4 fruit fly cellular contexts compared by ENCODE assay signal in genomic region chr3L:6925843-6926242, dm6.
TF ChIP-seq lines count a peak whose summit lies in the region.

No protein-coding gene starts in this region.

- peak; percentile 48 for TF ChIP-seq CTCF in whole organism, embryonic (GFP tag; optimal IDR thresholded peaks at IDR 0.05; lab: Kevin White, UChicago)

TF ChIP-seq in whole organism, embryonic, 481 proteins besides CTCF, POLR2A, EP300 and RAD21 (continues in another document):
- peak; percentile 62 for TF ChIP-seq ci (GFP tag; IDR thresholded peaks at IDR 0.05; lab: Robert Waterston, UW)
- TF ChIP-seq Ets65A (GFP tag; lab: Kevin White, UChicago): no peak
- TF ChIP-seq CG8290 (GFP tag; optimal IDR thresholded peaks at IDR 0.05; lab: Kevin White, UChicago): peak; percentile 8
- TF ChIP-seq CG8290 (tag; optimal IDR thresholded peaks at IDR 0.05; lab: Kevin White, UChicago): peak; percentile 4 to 5
- TF ChIP-seq CG8478 (optimal IDR thresholded peaks at IDR 0.05; lab: Kevin White, UChicago): peak; percentile 11
- no peak for TF ChIP-seq prd (optimal IDR thresholded peaks at IDR 0.05; lab: Kevin White, UChicago)
- 0 out of 3 replicates have a peak, but pooled peaks have one; percentile 7 for TF ChIP-seq prd (GFP tag; IDR thresholded peaks at IDR 0.05; lab: Robert Waterston, UW)
- TF ChIP-seq CG10431 (GFP tag; optimal IDR thresholded peaks at IDR 0.05; lab: Kevin White, UChicago): peak; percentile 26
- TF ChIP-seq Nf-YC (tag; optimal IDR thresholded peaks at IDR 0.05; lab: Kevin White, UChicago): peak; percentile 79
- TF ChIP-seq bigmax (GFP tag; optimal IDR thresholded peaks at IDR 0.05; lab: Kevin White, UChicago): no peak
- peak; percentile 69 for TF ChIP-seq Deaf1 (tag; optimal IDR thresholded peaks at IDR 0.05; lab: Kevin White, UChicago)
- no peak for TF ChIP-seq eyg (GFP tag; optimal IDR thresholded peaks at IDR 0.05; lab: Kevin White, UChicago)
- 0 out of 2 replicates have a peak, but pooled peaks have one; percentile 31 for TF ChIP-seq CG10959 (GFP tag; IDR thresholded peaks at IDR 0.05; lab: Robert Waterston, UW)
- 0 out of 2 replicates have a peak, but pooled peaks have one; percentile 10 for TF ChIP-seq Awh (GFP tag; IDR thresholded peaks at IDR 0.05; lab: Robert Waterston, UW)
- TF ChIP-seq Bteb2 (GFP tag; optimal IDR thresholded peaks at IDR 0.05; lab: Kevin White, UChicago): no peak
- 0 out of 3 replicates have a peak, but pooled peaks have one; percentile 40 for TF ChIP-seq Opbp (GFP tag; IDR thresholded peaks at IDR 0.05; lab: Robert Waterston, UW; ENCODE audit: partially characterized antibody)
- TF ChIP-seq nau (GFP tag; optimal IDR thresholded peaks at IDR 0.05; lab: Kevin White, UChicago): no peak
- no peak for TF ChIP-seq Elba2 (GFP tag; optimal IDR thresholded peaks at IDR 0.05; lab: Kevin White, UChicago)
- TF ChIP-seq stwl (tag; optimal IDR thresholded peaks at IDR 0.05; lab: Kevin White, UChicago): peak; percentile 39
- no peak for TF ChIP-seq amos (GFP tag; IDR thresholded peaks at IDR 0.05; lab: Robert Waterston, UW; ENCODE audit: partially characterized antibody)
- 0 out of 4 replicates have a peak, but pooled peaks have one; percentile 35 for TF ChIP-seq chinmo (GFP tag; IDR thresholded peaks at IDR 0.05; lab: Robert Waterston, UW; ENCODE audit: partially characterized antibody)

TF ChIP-seq in whole organism, prepupa, 60 proteins besides CTCF, POLR2A, EP300 and RAD21:
- no peak for TF ChIP-seq fd85E (GFP tag; optimal IDR thresholded peaks at IDR 0.05; lab: Kevin White, UChicago)
- peak; percentile 48 for TF ChIP-seq Eip78C (GFP tag; lab: Kevin White, UChicago)

TF ChIP-seq in whole organism, pupa, 21 proteins besides CTCF, POLR2A, EP300 and RAD21:
- no peak for TF ChIP-seq CG8159 (tag; optimal IDR thresholded peaks at IDR 0.05; lab: Kevin White, UChicago)
- TF ChIP-seq CG4496 (GFP tag; IDR thresholded peaks at IDR 0.05; lab: Robert Waterston, UW): peak; percentile 67; the same call in 2 of the 3 replicates
- TF ChIP-seq CG10348 (GFP tag; IDR thresholded peaks at IDR 0.05; lab: Robert Waterston, UW): no peak

TF ChIP-seq in whole organism, wandering third instar larva, 38 proteins besides CTCF, POLR2A, EP300 and RAD21:
- no peak for TF ChIP-seq woc (GFP tag; optimal IDR thresholded peaks at IDR 0.05; lab: Kevin White, UChicago)
- no peak for TF ChIP-seq CrebA (GFP tag; optimal IDR thresholded peaks at IDR 0.05; lab: Kevin White, UChicago; ENCODE audit: borderline replicate concordance)
- TF ChIP-seq N (GFP tag; optimal IDR thresholded peaks at IDR 0.05; lab: Kevin White, UChicago): peak; percentile 29
- no peak for TF ChIP-seq CG9705 (GFP tag; optimal IDR thresholded peaks at IDR 0.05; lab: Kevin White, UChicago)
- TF ChIP-seq Dfd (GFP tag; optimal IDR thresholded peaks at IDR 0.05; lab: Kevin White, UChicago): peak; percentile 10
- TF ChIP-seq h (GFP tag; optimal IDR thresholded peaks at IDR 0.05; lab: Kevin White, UChicago): no peak
- no peak for TF ChIP-seq ey (GFP tag; optimal IDR thresholded peaks at IDR 0.05; lab: Kevin White, UChicago)
